Fruit fly (Drosophila melanogaster) Kc167 (cell line): Measurements from ENCODE around the gene CG13252.

ENCODE experiments used
- Myc ChIP-seq: fragments of >200 bp; optimal IDR thresholded peaks from 2 replicates; lab custom pipeline; 2017; ENCODE audit warnings: missing external identifiers
- Sin3A ChIP-seq: fragments of >200 bp; optimal IDR thresholded peaks from 2 replicates; lab custom pipeline; 2018; ENCODE audit warnings: missing external identifiers
- h ChIP-seq: fragments of >200 bp; optimal IDR thresholded peaks from 3 replicates; lab custom pipeline; 2018; ENCODE audit warnings: missing external identifiers
- insv ChIP-seq: fragments of >200 bp; optimal IDR thresholded peaks from 3 replicates; lab custom pipeline; 2018; ENCODE audit warnings: missing external identifiers
- psq ChIP-seq: fragments of >200 bp; optimal IDR thresholded peaks from 2 replicates; lab custom pipeline; 2017; ENCODE audit warnings: missing external identifiers
- ttk ChIP-seq: sonication (Bioruptor generic); optimal IDR thresholded peaks from 2 replicates; lab custom pipeline; 2017; ENCODE audit warnings: missing external identifiers

CG13252 gene

dm6 chr3L:20730323-20731238 lies at the start of gene CG13252:
TSS of gene CG13252 (plus strand) at chr3L:20730591.
- TF ChIP-seq ttk (no peak), h (lab: Kevin White, UChicago) (no peak), Myc (lab: Kevin White, UChicago) (no peak), Sin3A (lab: Kevin White, UChicago) (no peak), insv (lab: Kevin White, UChicago) (no peak), psq (lab: Kevin White, UChicago) (no peak)

- TF ChIP-seq h (lab: Kevin White, UChicago) (no peak), psq (lab: Kevin White, UChicago) (no peak), insv (lab: Kevin White, UChicago) (no peak), Sin3A (lab: Kevin White, UChicago) (no peak), ttk (no peak), Myc (lab: Kevin White, UChicago) (no peak)
Observed at dm6 chr3L:20685079-20685478, 45.3 kb upstream of the CG13252 start.

dm6 chr3L:20687134-20687787 lies 43.1 kb upstream of the CG13252 start:
- TF ChIP-seq psq (lab: Kevin White, UChicago): no peak
- no peak for TF ChIP-seq insv (lab: Kevin White, UChicago)

dm6 chr3L:20688194-20688785 lies 42.1 kb upstream of the CG13252 start:
- TF ChIP-seq Myc (lab: Kevin White, UChicago) (no peak), Sin3A (lab: Kevin White, UChicago) (no peak), insv (lab: Kevin White, UChicago) (no peak), ttk (no peak), h (lab: Kevin White, UChicago) (no peak)

- TF ChIP-seq insv (lab: Kevin White, UChicago) (no peak), h (lab: Kevin White, UChicago) (no peak), ttk (no peak), Sin3A (lab: Kevin White, UChicago) (no peak), psq (lab: Kevin White, UChicago) (no peak), Myc (lab: Kevin White, UChicago) (no peak)
Observed at dm6 chr3L:20690074-20690473, 40.3 kb upstream of the CG13252 start.

- TF ChIP-seq h (lab: Kevin White, UChicago): no peak
- no peak for TF ChIP-seq psq (lab: Kevin White, UChicago)
- no peak for TF ChIP-seq insv (lab: Kevin White, UChicago)
- TF ChIP-seq ttk: no peak
- no peak for TF ChIP-seq Myc (lab: Kevin White, UChicago)
Observed at dm6 chr3L:20690857-20691645, 39.3 kb upstream of the CG13252 start.

- TF ChIP-seq psq (lab: Kevin White, UChicago): no peak
Observed at dm6 chr3L:20692516-20692915, 37.9 kb upstream of the CG13252 start.

dm6 chr3L:20694584-20694983 lies 35.8 kb upstream of the CG13252 start:
- TF ChIP-seq Myc (lab: Kevin White, UChicago) (no peak), h (lab: Kevin White, UChicago) (no peak), ttk (no peak), psq (lab: Kevin White, UChicago) (no peak)

- TF ChIP-seq Sin3A (lab: Kevin White, UChicago): no peak
- no peak for TF ChIP-seq h (lab: Kevin White, UChicago)
- TF ChIP-seq insv (lab: Kevin White, UChicago): no peak
Observed at dm6 chr3L:20695328-20695822, 35.0 kb upstream of the CG13252 start, which contains the start of gene kni. TSS of gene kni (minus strand) at chr3L:20695378.

dm6 chr3L:20696494-20696893 lies 33.9 kb upstream of the CG13252 start:
- TF ChIP-seq ttk (no peak), insv (lab: Kevin White, UChicago) (no peak), h (lab: Kevin White, UChicago) (no peak), psq (lab: Kevin White, UChicago) (no peak), Myc (lab: Kevin White, UChicago) (no peak), Sin3A (lab: Kevin White, UChicago) (no peak)

- TF ChIP-seq Sin3A (lab: Kevin White, UChicago) (no peak), psq (lab: Kevin White, UChicago) (no peak), h (lab: Kevin White, UChicago) (no peak), insv (lab: Kevin White, UChicago) (no peak), Myc (lab: Kevin White, UChicago) (no peak), ttk (no peak)
Observed at dm6 chr3L:20697166-20697791, 33.1 kb upstream of the CG13252 start.
